Worm (Caenorhabditis elegans): ENCODE results near the gene Y47D3B.3.

ce11 chrIII:11397499-11397898 lies at the start of gene Y47D3B.3:
- TF ChIP-seq dao-5 (tag; optimal IDR thresholded peaks at IDR 0.05) (no peak), W03F9.2 (tag; optimal IDR thresholded peaks at IDR 0.05) (no peak)

Measured in whole organism, L4/young adult.